Worm (Caenorhabditis elegans) whole organism, young adult: ENCODE data around the gene Y39A1A.17.

ENCODE experiments used
- B0035.1 ChIP-seq: sonication (generic microtip); optimal IDR thresholded peaks from 2 replicates; lab custom pipeline; 2016; ENCODE audit warnings: missing genetic modification characterization, mild to moderate bottlenecking, missing compliant biosample characterization, missing genotype, missing genetic modification reagents
- B0261.1 ChIP-seq: sonication (generic microtip); optimal IDR thresholded peaks from 2 replicates; lab custom pipeline; 2016; ENCODE audit warnings: mild to moderate bottlenecking, missing genetic modification characterization, moderate library complexity, missing compliant biosample characterization
- B0336.3 ChIP-seq: fragments of 200-800 bp; sonication (Bioruptor generic); IDR thresholded peaks from 2 replicates; pipeline ENCODE4 v1.3.6; 2022; ENCODE audit warnings: missing genetic modification characterization, missing compliant biosample characterization
- F10E7.11 ChIP-seq: sonication (generic microtip); optimal IDR thresholded peaks from 2 replicates; lab custom pipeline; 2017; ENCODE audit warnings: mild to moderate bottlenecking, missing genetic modification characterization, moderate library complexity, missing compliant biosample characterization
- F49E8.2 ChIP-seq: sonication (generic microtip); optimal IDR thresholded peaks from 3 replicates; lab custom pipeline; 2017; ENCODE audit warnings: missing genetic modification characterization, mild to moderate bottlenecking, missing compliant biosample characterization, antibody characterized with exemption, moderate library complexity; ENCODE audit not compliant: insufficient read depth
- T26A5.8 ChIP-seq: sonication (generic microtip); optimal IDR thresholded peaks from 2 replicates; lab custom pipeline; 2016; ENCODE audit warnings: missing genetic modification characterization, missing compliant biosample characterization
- ZK185.1 ChIP-seq: sonication (generic microtip); optimal IDR thresholded peaks from 2 replicates; lab custom pipeline; 2016; ENCODE audit warnings: mild to moderate bottlenecking, missing genetic modification characterization, missing compliant biosample characterization; ENCODE audit not compliant: poor library complexity, severe bottlenecking
- aptf-2 ChIP-seq: fragments of 200-800 bp; sonication (Bioruptor generic); conservative IDR thresholded peaks from 2 replicates; pipeline ENCODE4 v1.3.6; 2022; ENCODE audit warnings: missing genetic modification reagents, missing genetic modification characterization, missing compliant biosample characterization
- attf-3 ChIP-seq: fragments of 200-800 bp; sonication (Bioruptor generic); conservative IDR thresholded peaks from 2 replicates; pipeline ENCODE4 v1.3.6; 2022; ENCODE audit warnings: missing genetic modification reagents, missing genetic modification characterization, missing compliant biosample characterization
- bed-2 ChIP-seq: fragments of 200-800 bp; sonication (Bioruptor generic); IDR thresholded peaks from 2 replicates; pipeline ENCODE4 v1.3.6; 2022; ENCODE audit warnings: missing genetic modification reagents, missing genetic modification characterization, missing compliant biosample characterization
- cebp-2 ChIP-seq: fragments of 200-800 bp; sonication (Bioruptor generic); IDR thresholded peaks from 2 replicates; pipeline ENCODE4 v1.3.6; 2022; ENCODE audit warnings: missing genetic modification characterization, missing compliant biosample characterization
- ceh-58 ChIP-seq: fragments of 200-800 bp; sonication (Bioruptor generic); IDR thresholded peaks from 2 replicates; pipeline ENCODE4 v1.3.6; 2022; ENCODE audit warnings: missing genetic modification characterization, missing compliant biosample characterization
- ceh-79 ChIP-seq: sonication (generic microtip); optimal IDR thresholded peaks from 2 replicates; lab custom pipeline; 2017; ENCODE audit warnings: mild to moderate bottlenecking, missing genetic modification characterization, missing compliant biosample characterization
- ceh-91 ChIP-seq: fragments of 200-800 bp; sonication (Bioruptor generic); IDR thresholded peaks from 2 replicates; pipeline ENCODE4 v1.3.6; 2022; ENCODE audit warnings: missing genetic modification reagents, missing genetic modification characterization, missing compliant biosample characterization
- dox-1 ChIP-seq: fragments of 200-800 bp; sonication (Bioruptor generic); IDR thresholded peaks from 2 replicates; pipeline ENCODE4 v1.3.6; 2022; ENCODE audit warnings: missing genetic modification reagents, missing genetic modification characterization, missing compliant biosample characterization
- dpl-1 ChIP-seq: fragments of 150-350 bp; optimal IDR thresholded peaks from 2 replicates; lab custom pipeline; 2014; ENCODE audit warnings: missing biosample characterization, missing genetic modification reagents, missing genetic modification characterization
- ekl-4 ChIP-seq: fragments of 200-800 bp; sonication (Bioruptor generic); IDR thresholded peaks from 2 replicates; pipeline ENCODE4 v1.3.6; 2022; ENCODE audit warnings: missing genetic modification reagents, missing genetic modification characterization, missing compliant biosample characterization
- hlh-26 ChIP-seq: fragments of 200-800 bp; sonication (Bioruptor generic); conservative IDR thresholded peaks from 2 replicates; pipeline ENCODE4 v1.3.6; 2022; ENCODE audit warnings: missing genetic modification reagents, missing genetic modification characterization, missing compliant biosample characterization
- hmg-1.2 ChIP-seq: fragments of 200-800 bp; sonication (Bioruptor generic); IDR thresholded peaks from 2 replicates; pipeline ENCODE4 v1.3.6; 2022; ENCODE audit warnings: missing genetic modification reagents, missing genetic modification characterization, missing compliant biosample characterization
- let-607 ChIP-seq, 2 experiments: fragments of 200-800 bp in 1 of 2; sonication (Bioruptor generic) in 1 of 2; sonication (generic microtip) in 1 of 2; optimal IDR thresholded peaks; 2 replicates each; lab custom pipeline; 2016 to 2018; ENCODE audit warnings: mild to moderate bottlenecking in 2 of 2, missing compliant biosample characterization in 2 of 2, missing genetic modification characterization in 2 of 2, moderate library complexity in 2 of 2, missing genotype in 1 of 2
- lin-26 ChIP-seq: fragments of 200-800 bp; sonication (Bioruptor generic); IDR thresholded peaks from 2 replicates; pipeline ENCODE4 v1.3.6; 2022; ENCODE audit warnings: missing genetic modification reagents, missing genetic modification characterization, missing compliant biosample characterization
- lin-35 ChIP-seq, 3 experiments: fragments of 150-350 bp in 2 of 3; sonication (generic microtip) in 1 of 3; optimal IDR thresholded peaks; 2 replicates each; lab custom pipeline; 2014 to 2018; ENCODE audit warnings: missing biosample characterization in 3 of 3, missing genetic modification characterization in 3 of 3, missing genetic modification reagents in 3 of 3
- madf-3 ChIP-seq: fragments of 200-800 bp; sonication (Bioruptor generic); IDR thresholded peaks from 2 replicates; pipeline ENCODE4 v1.3.6; 2022; ENCODE audit warnings: missing genetic modification reagents, missing genetic modification characterization, missing compliant biosample characterization
- madf-6 ChIP-seq: fragments of 200-800 bp; sonication (Bioruptor generic); IDR thresholded peaks from 2 replicates; pipeline ENCODE4 v1.3.6; 2022; ENCODE audit warnings: missing genetic modification reagents, missing genetic modification characterization, missing compliant biosample characterization
- mel-28 ChIP-seq: sonication (generic microtip); optimal IDR thresholded peaks from 2 replicates; lab custom pipeline; 2016; ENCODE audit warnings: borderline replicate concordance, mild to moderate bottlenecking, missing genetic modification characterization, missing compliant biosample characterization
- mes-4 ChIP-seq: sonication (generic microtip); optimal IDR thresholded peaks from 2 replicates; lab custom pipeline; 2016; ENCODE audit warnings: missing genotype, missing genetic modification characterization, missing compliant biosample characterization
- nfya-2 ChIP-seq: fragments of 200-800 bp; sonication (Bioruptor generic); IDR thresholded peaks from 2 replicates; pipeline ENCODE4 v1.3.6; 2022; ENCODE audit warnings: missing genetic modification reagents, missing genetic modification characterization, missing compliant biosample characterization
- rcor-1 ChIP-seq: fragments of 200-800 bp; sonication (Bioruptor generic); IDR thresholded peaks from 2 replicates; pipeline ENCODE4 v1.3.6; 2022; ENCODE audit warnings: missing genetic modification reagents, missing genetic modification characterization, missing compliant biosample characterization
- sdz-38 ChIP-seq: sonication (generic microtip); optimal IDR thresholded peaks from 2 replicates; lab custom pipeline; 2016; ENCODE audit warnings: missing genotype, missing genetic modification characterization, missing compliant biosample characterization
- snpc-1.1 ChIP-seq: sonication (generic microtip); optimal IDR thresholded peaks from 2 replicates; lab custom pipeline; 2017; ENCODE audit warnings: missing genetic modification characterization, mild to moderate bottlenecking, missing compliant biosample characterization, antibody characterized with exemption, moderate library complexity, missing genotype, missing genetic modification reagents; ENCODE audit not compliant: insufficient read depth
- tbp1 ChIP-seq: fragments of 200-800 bp; sonication (Bioruptor generic); optimal IDR thresholded peaks from 2 replicates; lab custom pipeline; 2018; ENCODE audit warnings: mild to moderate bottlenecking, missing genetic modification characterization, missing compliant biosample characterization
- zim-3 ChIP-seq: sonication (generic microtip); optimal IDR thresholded peaks from 2 replicates; lab custom pipeline; 2017; ENCODE audit warnings: mild to moderate bottlenecking, missing genetic modification characterization, moderate library complexity, missing compliant biosample characterization
- ztf-18 ChIP-seq: sonication (generic microtip); optimal IDR thresholded peaks from 2 replicates; lab custom pipeline; 2016; ENCODE audit warnings: missing genotype, mild to moderate bottlenecking, missing genetic modification characterization, missing compliant biosample characterization
- ztf-22 ChIP-seq: fragments of 200-800 bp; sonication (Bioruptor generic); optimal IDR thresholded peaks from 2 replicates; lab custom pipeline; 2018; ENCODE audit warnings: mild to moderate bottlenecking, missing genetic modification characterization, moderate library complexity, missing compliant biosample characterization
- ztf-26 ChIP-seq: sonication (generic microtip); optimal IDR thresholded peaks from 2 replicates; lab custom pipeline; 2017; ENCODE audit warnings: missing genetic modification characterization, missing compliant biosample characterization
- ztf-6 ChIP-seq: fragments of 200-800 bp; sonication (Bioruptor generic); IDR thresholded peaks from 2 replicates; pipeline ENCODE4 v1.3.6; 2022; ENCODE audit warnings: missing genetic modification reagents, missing genetic modification characterization, missing compliant biosample characterization

Gene Y39A1A.17

ce11 chrIII:10700460-10700859 lies 9.5 kb upstream of the Y39A1A.17 start, which contains the start of gene Y39A1A.20:
Y39A1A.20 (minus strand) TSS chrIII:10700560.
- TF ChIP-seq F49E8.2 (tag; lab: Kevin White, UChicago) (no peak), ekl-4 (GFP tag; lab: Robert Waterston, UW) (no peak), ztf-18 (tag; lab: Kevin White, UChicago) (no peak), ztf-6 (no peak), lin-26 (GFP tag; lab: Robert Waterston, UW) (no peak), hlh-26 (GFP tag; lab: Robert Waterston, UW) (no peak), snpc-1.1 (tag; lab: Kevin White, UChicago) (no peak), B0261.1 (tag; lab: Kevin White, UChicago) (no peak), ZK185.1 (tag; lab: Kevin White, UChicago) (no peak), F10E7.11 (tag; lab: Kevin White, UChicago) (no peak), attf-3 (GFP tag; lab: Robert Waterston, UW) (no peak), bed-2 (GFP tag; lab: Robert Waterston, UW) (no peak), rcor-1 (no peak)

- TF ChIP-seq hmg-1.2 (peak; percentile 69), B0336.3 (GFP tag; lab: Robert Waterston, UW) (no peak)
- TF ChIP-seq, all 124 proteins: peak for 1
Measured at ce11 chrIII:10694294-10694693, 3.4 kb upstream of the Y39A1A.17 start, which contains the start of the genes Y39A1A.18 and fmo-3. Y39A1A.18 (minus strand) TSS chrIII:10694485. fmo-3 (plus strand) TSS chrIII:10694681.

- TF ChIP-seq ceh-91 (GFP tag; lab: Robert Waterston, UW) (no peak), ztf-18 (tag; lab: Kevin White, UChicago) (no peak), aptf-2 (no peak), T26A5.8 (no peak), tbp1 (GFP tag; lab: Kevin White, UChicago) (no peak), lin-35 (GFP tag; optimal IDR thresholded peaks at IDR 0.05; lab: Kevin White, UChicago) (no peak), let-607 (tag; optimal IDR thresholded peaks at IDR 0.05; lab: Kevin White, UChicago) (no peak), madf-3 (GFP tag; lab: Robert Waterston, UW) (no peak)
Measured at ce11 chrIII:10689057-10689456, 1.9 kb downstream of the Y39A1A.17 start, which contains the start of gene Y39A1A.31. Y39A1A.31 (minus strand) TSS chrIII:10689157.

ce11 chrIII:10678971-10679370 lies 11.9 kb downstream of the Y39A1A.17 start, which contains the start of gene Y39A1A.16:
Y39A1A.16 (plus strand) TSS chrIII:10679271.
- no peak for TF ChIP-seq ztf-22 (GFP tag; lab: Kevin White, UChicago)
- no peak for TF ChIP-seq B0035.1 (tag; lab: Kevin White, UChicago)
- no peak for TF ChIP-seq madf-6 (GFP tag; lab: Robert Waterston, UW)
- no peak for TF ChIP-seq attf-3 (GFP tag; lab: Robert Waterston, UW)
- TF ChIP-seq nfya-2 (GFP tag; lab: Robert Waterston, UW) = no peak
- TF ChIP-seq ceh-58 = no peak
- TF ChIP-seq dox-1 (GFP tag; lab: Robert Waterston, UW) = no peak
- TF ChIP-seq ztf-26 (tag; lab: Kevin White, UChicago) = no peak
- TF ChIP-seq sdz-38 (tag; lab: Kevin White, UChicago) = no peak
- no peak for TF ChIP-seq cebp-2 (GFP tag; lab: Robert Waterston, UW)
- no peak for TF ChIP-seq dpl-1 (GFP tag; lab: Kevin White, UChicago)
- TF ChIP-seq zim-3 (tag; lab: Kevin White, UChicago) = no peak
- TF ChIP-seq mel-28 (tag; lab: Kevin White, UChicago) = no peak
- no peak for TF ChIP-seq mes-4 (tag; lab: Kevin White, UChicago)
- TF ChIP-seq ceh-79 (tag; lab: Kevin White, UChicago) = no peak
